Fruit fly (Drosophila melanogaster): Measurements from ENCODE around the gene CG5262.
A peak's percentile ranks its signal among the peaks of the same experiment; 100 is the strongest.

The CG5262 gene

dm6 chr3L:20473021-20473799, 42.9 kb upstream of the CG5262 start, which contains the start of the genes CG32428 and CG5969 (continued):
- TF ChIP-seq Eip78C (GFP tag) (peak; percentile 78), spab (GFP tag; optimal IDR thresholded peaks at IDR 0.05) (peak; percentile 28), Hr39 (GFP tag; optimal IDR thresholded peaks at IDR 0.05) (peak; percentile 51), Eip75B (GFP tag; optimal IDR thresholded peaks at IDR 0.05) (peak; percentile 45), CG7368 (GFP tag; optimal IDR thresholded peaks at IDR 0.05) (peak; percentile 61), vri (GFP tag; optimal IDR thresholded peaks at IDR 0.05) (peak; percentile 65), Hr4 (GFP tag; optimal IDR thresholded peaks at IDR 0.05) (peak; percentile 62), OdsH (GFP tag; optimal IDR thresholded peaks at IDR 0.05) (peak; percentile 71), cyc (GFP tag; optimal IDR thresholded peaks at IDR 0.05) (peak; percentile 53), esn (GFP tag; optimal IDR thresholded peaks at IDR 0.05) (peak; percentile 62), Ets96B (tag; optimal IDR thresholded peaks at IDR 0.05) (peak; percentile 75), Met (GFP tag; optimal IDR thresholded peaks at IDR 0.05) (peak; percentile 47), fd59A (GFP tag; optimal IDR thresholded peaks at IDR 0.05) (no peak), Sox15 (GFP tag; optimal IDR thresholded peaks at IDR 0.05) (peak; percentile 55), CG3032 (tag; optimal IDR thresholded peaks at IDR 0.05) (peak; percentile 84), Smox (GFP tag; optimal IDR thresholded peaks at IDR 0.05) (peak; percentile 50), Hr38 (GFP tag; optimal IDR thresholded peaks at IDR 0.05) (no peak), dsx (GFP tag; optimal IDR thresholded peaks at IDR 0.05; ENCODE audit: poor library complexity, severe bottlenecking) (peak; percentile 64), Sox102F (GFP tag; optimal IDR thresholded peaks at IDR 0.05) (peak; percentile 47), fkh (GFP tag; optimal IDR thresholded peaks at IDR 0.05) (peak; percentile 61), Eip93F (GFP tag; optimal IDR thresholded peaks at IDR 0.05) (peak; percentile 64), CG8119 (GFP tag; IDR thresholded peaks at IDR 0.05) (no peak; the same call in 2 of the 3 replicates)

dm6 chr3L:20472607-20473006, 42.3 kb upstream of the CG5262 start:
- TF ChIP-seq pdm3 (GFP tag; optimal IDR thresholded peaks at IDR 0.05) = no peak
- no peak for TF ChIP-seq topi (GFP tag; optimal IDR thresholded peaks at IDR 0.05)
- no peak for TF ChIP-seq CG6276 (GFP tag; optimal IDR thresholded peaks at IDR 0.05)
- no peak for TF ChIP-seq dac (GFP tag; optimal IDR thresholded peaks at IDR 0.05)
- no peak for TF ChIP-seq Smox (GFP tag; optimal IDR thresholded peaks at IDR 0.05)
- TF ChIP-seq CG34406 (GFP tag; optimal IDR thresholded peaks at IDR 0.05) = no peak
- TF ChIP-seq CG15336 (GFP tag; IDR thresholded peaks at IDR 0.05) = no peak
- no peak for TF ChIP-seq ss (GFP tag; optimal IDR thresholded peaks at IDR 0.05)
- no peak for TF ChIP-seq fkh (GFP tag; optimal IDR thresholded peaks at IDR 0.05)
- TF ChIP-seq CG8319 (GFP tag; optimal IDR thresholded peaks at IDR 0.05) = no peak
- no peak for TF ChIP-seq vri (GFP tag; optimal IDR thresholded peaks at IDR 0.05)
- no peak for TF ChIP-seq CG3919 (GFP tag; optimal IDR thresholded peaks at IDR 0.05)
- TF ChIP-seq CG7368 (GFP tag; optimal IDR thresholded peaks at IDR 0.05) = no peak

- peak; percentile 10 for TF ChIP-seq esn (GFP tag; optimal IDR thresholded peaks at IDR 0.05)
- TF ChIP-seq pdm3 (GFP tag; optimal IDR thresholded peaks at IDR 0.05) = peak; percentile 18
- peak; percentile 12 for TF ChIP-seq CG10631 (GFP tag; optimal IDR thresholded peaks at IDR 0.05)
- TF ChIP-seq Eip78C (GFP tag) = peak; percentile 75
- TF ChIP-seq fkh (GFP tag; optimal IDR thresholded peaks at IDR 0.05) = peak; percentile 96
- TF ChIP-seq Ets96B (tag; optimal IDR thresholded peaks at IDR 0.05) = no peak
- peak; percentile 22 for TF ChIP-seq CG32006 (GFP tag; optimal IDR thresholded peaks at IDR 0.05)
- TF ChIP-seq Sox14 (GFP tag; optimal IDR thresholded peaks at IDR 0.05) = peak; percentile 25
- TF ChIP-seq CG10669 (GFP tag; optimal IDR thresholded peaks at IDR 0.05) = peak; percentile 16
- peak; percentile 38 for TF ChIP-seq acj6 (GFP tag; optimal IDR thresholded peaks at IDR 0.05)
- TF ChIP-seq CG6792 (GFP tag; optimal IDR thresholded peaks at IDR 0.05) = no peak
- peak; percentile 35 for TF ChIP-seq CG3919 (GFP tag; optimal IDR thresholded peaks at IDR 0.05)
- TF ChIP-seq svp (GFP tag) = peak; percentile 98
- TF ChIP-seq Blimp-1 (GFP tag; optimal IDR thresholded peaks at IDR 0.05) = no peak
- peak; percentile 5 for TF ChIP-seq CG34406 (GFP tag; optimal IDR thresholded peaks at IDR 0.05)
- peak; percentile 49 for TF ChIP-seq CG3032 (tag; optimal IDR thresholded peaks at IDR 0.05)
- TF ChIP-seq fd85E (GFP tag; optimal IDR thresholded peaks at IDR 0.05) = no peak
- peak; percentile 8 for TF ChIP-seq net (GFP tag; optimal IDR thresholded peaks at IDR 0.05)
- peak; percentile 1 for TF ChIP-seq OdsH (GFP tag; optimal IDR thresholded peaks at IDR 0.05)
- TF ChIP-seq Ets21C (GFP tag; optimal IDR thresholded peaks at IDR 0.05) = no peak
- peak; percentile 34 for TF ChIP-seq Hr4 (GFP tag; optimal IDR thresholded peaks at IDR 0.05)
- no peak for TF ChIP-seq CG6854 (GFP tag; optimal IDR thresholded peaks at IDR 0.05)
- TF ChIP-seq dsx (GFP tag; optimal IDR thresholded peaks at IDR 0.05; ENCODE audit: poor library complexity, severe bottlenecking) = peak; percentile 5
- no peak for TF ChIP-seq CG31627 (GFP tag; optimal IDR thresholded peaks at IDR 0.05)
- no peak for TF ChIP-seq dac (GFP tag; optimal IDR thresholded peaks at IDR 0.05)
Observed at dm6 chr3L:20471499-20472313, 41.4 kb upstream of the CG5262 start.

Data from whole organism, prepupa.